Worm (Caenorhabditis elegans) whole organism, L4/young adult: ENCODE data around the gene C14B9.2.

Experiments
- dao-5 ChIP-seq: sonication (generic microtip); optimal IDR thresholded peaks from 2 replicates; lab custom pipeline; 2016; ENCODE audit warnings: missing genotype, missing genetic modification characterization, moderate library complexity, missing compliant biosample characterization
- him-1 ChIP-seq: sonication (generic microtip); optimal IDR thresholded peaks from 2 replicates; lab custom pipeline; 2016; ENCODE audit warnings: missing genotype, missing genetic modification reagents, missing genetic modification characterization, missing compliant biosample characterization

- no peak for TF ChIP-seq him-1 (tag; lab: Kevin White, UChicago)
- no peak for TF ChIP-seq dao-5
These were observed 3.1 kb downstream of the C14B9.2 start for ce11 chrIII:8136517-8137099.
